Worm (Caenorhabditis elegans) whole organism, L4 larva: ENCODE results near the gene slc-17.9.

Experiments used
- D1046.2 ChIP-seq: fragments of 200-800 bp; sonication (Bioruptor generic); IDR thresholded peaks from 2 replicates; pipeline ENCODE4 v1.3.6; 2022; ENCODE audit warnings: missing genetic modification characterization, missing compliant biosample characterization
- F10B5.3 ChIP-seq: sonication (generic microtip); optimal IDR thresholded peaks from 2 replicates; lab custom pipeline; 2016; ENCODE audit warnings: mild to moderate bottlenecking, missing genetic modification characterization, missing compliant biosample characterization
- F26F4.8 ChIP-seq: fragments of 200-800 bp; sonication (Bioruptor generic); conservative IDR thresholded peaks from 2 replicates; pipeline ENCODE4 v1.3.6; 2022; ENCODE audit warnings: missing genetic modification characterization, missing compliant biosample characterization
- F44E2.7 ChIP-seq: fragments of 200-800 bp; sonication (Bioruptor generic); IDR thresholded peaks from 2 replicates; pipeline ENCODE4 v2.1.2; 2022; ENCODE audit warnings: missing genetic modification characterization, missing compliant biosample characterization
- F49E8.2 ChIP-seq: sonication (generic microtip); optimal IDR thresholded peaks from 2 replicates; lab custom pipeline; 2016; ENCODE audit warnings: missing compliant biosample characterization, mild to moderate bottlenecking, missing genetic modification characterization, borderline replicate concordance
- T20F7.1 ChIP-seq: fragments of 200-800 bp; sonication (Bioruptor generic); optimal IDR thresholded peaks from 2 replicates; lab custom pipeline; 2018; ENCODE audit warnings: mild to moderate bottlenecking, missing genetic modification characterization, missing compliant biosample characterization
- T26A8.4 ChIP-seq: fragments of 200-800 bp; sonication (Bioruptor generic); IDR thresholded peaks from 2 replicates; pipeline ENCODE4 v1.3.6; 2022; ENCODE audit warnings: missing genetic modification characterization, missing compliant biosample characterization
- Y48G9A.11 ChIP-seq: fragments of 200-800 bp; sonication (Bioruptor generic); IDR thresholded peaks from 2 replicates; pipeline ENCODE4 v1.3.6; 2022; ENCODE audit warnings: missing genetic modification reagents, missing genetic modification characterization, missing compliant biosample characterization
- Y5F2A.4 ChIP-seq: fragments of 200-800 bp; sonication (Bioruptor generic); optimal IDR thresholded peaks from 2 replicates; lab custom pipeline; 2018; ENCODE audit warnings: mild to moderate bottlenecking, missing genetic modification characterization, missing compliant biosample characterization
- ZK337.2 ChIP-seq: fragments of 200-800 bp; sonication (Bioruptor generic); IDR thresholded peaks from 2 replicates; pipeline ENCODE4 v1.3.6; 2022; ENCODE audit warnings: missing genetic modification reagents, missing genetic modification characterization, missing compliant biosample characterization
- aha-1 ChIP-seq: fragments of 150-350 bp; peaks from one replicate; lab custom pipeline; 2014; ENCODE audit warnings: missing biosample characterization, missing genetic modification characterization
- arid-1 ChIP-seq: fragments of 200-800 bp; sonication (Bioruptor generic); conservative IDR thresholded peaks from 2 replicates; pipeline ENCODE4 v1.3.6; 2022; ENCODE audit warnings: missing genetic modification reagents, missing genetic modification characterization, missing compliant biosample characterization
- ceh-44 ChIP-seq: fragments of 200-800 bp; sonication (Bioruptor generic); IDR thresholded peaks from 2 replicates; pipeline ENCODE4 v1.3.6; 2022; ENCODE audit warnings: missing genetic modification reagents, missing genetic modification characterization, missing compliant biosample characterization
- cey-2 ChIP-seq: sonication (generic microtip); optimal IDR thresholded peaks from 3 replicates; lab custom pipeline; 2017; ENCODE audit warnings: missing genetic modification characterization, mild to moderate bottlenecking, missing compliant biosample characterization, antibody characterized with exemption, borderline replicate concordance; ENCODE audit not compliant: insufficient read depth
- daf-16 ChIP-seq, 3 experiments: sonication (generic microtip); optimal IDR thresholded peaks; 2 replicates each; lab custom pipeline; 2016 to 2017; ENCODE audit warnings: missing genetic modification characterization in 3 of 3, missing genetic modification reagents in 3 of 3, mild to moderate bottlenecking in 2 of 3, missing compliant biosample characterization in 2 of 3, missing biosample characterization in 1 of 3, moderate library complexity in 1 of 3
- daf-8 ChIP-seq: fragments of 200-800 bp; sonication (Bioruptor generic); IDR thresholded peaks from 2 replicates; pipeline ENCODE4 v1.3.6; 2022; ENCODE audit warnings: missing genetic modification characterization, missing compliant biosample characterization
- dpl-1 ChIP-seq: fragments of 150-350 bp; optimal IDR thresholded peaks from 2 replicates; lab custom pipeline; 2014; ENCODE audit warnings: missing biosample characterization, missing genetic modification reagents, missing genetic modification characterization
- egl-43 ChIP-seq: fragments of 200-800 bp; sonication (Bioruptor generic); IDR thresholded peaks from 2 replicates; pipeline ENCODE4 v1.3.6; 2022; ENCODE audit warnings: missing genetic modification reagents, missing genetic modification characterization, missing compliant biosample characterization
- gei-8 ChIP-seq: fragments of 200-800 bp; sonication (Bioruptor generic); optimal IDR thresholded peaks from 2 replicates; lab custom pipeline; 2018; ENCODE audit warnings: mild to moderate bottlenecking, missing genetic modification characterization, missing compliant biosample characterization
- hif-1 ChIP-seq, 2 experiments: sonication (generic microtip); optimal IDR thresholded peaks; 2 replicates each; lab custom pipeline; 2016 to 2017; ENCODE audit warnings: missing compliant biosample characterization in 2 of 2, missing genetic modification characterization in 2 of 2, missing genetic modification reagents in 2 of 2, missing genotype in 2 of 2, mild to moderate bottlenecking in 1 of 2
- hmg-1.1 ChIP-seq: fragments of 200-800 bp; sonication (Bioruptor generic); IDR thresholded peaks from 2 replicates; pipeline ENCODE4 v1.3.6; 2022; ENCODE audit warnings: missing genetic modification reagents, missing genetic modification characterization, missing compliant biosample characterization
- lin-1 ChIP-seq: fragments of 200-800 bp; sonication (Bioruptor generic); IDR thresholded peaks from 2 replicates; pipeline ENCODE4 v1.3.6; 2022; ENCODE audit warnings: missing genetic modification reagents, missing genetic modification characterization, missing compliant biosample characterization
- lsy-2 ChIP-seq, 2 experiments: fragments of 150-350 bp in 1 of 2; sonication (generic microtip) in 1 of 2; optimal IDR thresholded peaks; 2 replicates each; lab custom pipeline; 2014 to 2017; ENCODE audit warnings: missing biosample characterization in 2 of 2, missing genetic modification characterization in 2 of 2
- mdl-1 ChIP-seq, 2 experiments: fragments of 150-350 bp in 1 of 2; sonication (generic microtip) in 1 of 2; optimal IDR thresholded peaks; 2 replicates each; lab custom pipeline; 2014 to 2017; ENCODE audit warnings: missing biosample characterization in 2 of 2, missing genetic modification characterization in 2 of 2
- mdt-29 ChIP-seq: fragments of 200-800 bp; sonication (Bioruptor generic); IDR thresholded peaks from 2 replicates; pipeline ENCODE4 v1.3.6; 2022; ENCODE audit warnings: missing genetic modification reagents, missing genetic modification characterization, missing compliant biosample characterization
- mes-2 ChIP-seq: sonication (generic microtip); optimal IDR thresholded peaks from 2 replicates; lab custom pipeline; 2016; ENCODE audit warnings: missing genotype, mild to moderate bottlenecking, missing genetic modification characterization, missing compliant biosample characterization; ENCODE audit not compliant: poor library complexity, severe bottlenecking
- mxl-2 ChIP-seq: fragments of 200-800 bp; sonication (Bioruptor generic); conservative IDR thresholded peaks from 2 replicates; pipeline ENCODE4 v1.3.6; 2022; ENCODE audit warnings: missing genetic modification reagents, missing genetic modification characterization, missing compliant biosample characterization
- mxl-3 ChIP-seq: fragments of 200-800 bp; sonication (Bioruptor generic); optimal IDR thresholded peaks from 2 replicates; lab custom pipeline; 2018; ENCODE audit warnings: mild to moderate bottlenecking, missing genetic modification characterization, missing compliant biosample characterization
- nhr-102 ChIP-seq: sonication (generic microtip); optimal IDR thresholded peaks from 2 replicates; lab custom pipeline; 2016; ENCODE audit warnings: mild to moderate bottlenecking, missing genetic modification characterization, moderate library complexity, missing compliant biosample characterization
- nhr-111 ChIP-seq: fragments of 200-800 bp; sonication (Bioruptor generic); optimal IDR thresholded peaks from 2 replicates; lab custom pipeline; 2018; ENCODE audit warnings: mild to moderate bottlenecking, missing genetic modification characterization, missing compliant biosample characterization
- nhr-28 ChIP-seq: fragments of 150-350 bp; optimal IDR thresholded peaks from 2 replicates; lab custom pipeline; 2014; ENCODE audit warnings: missing biosample characterization, missing genetic modification characterization
- nhr-41 ChIP-seq: fragments of 200-800 bp; sonication (Bioruptor generic); IDR thresholded peaks from 2 replicates; pipeline ENCODE4 v1.3.6; 2022; ENCODE audit warnings: missing genetic modification reagents, missing genetic modification characterization, missing compliant biosample characterization
- nhr-42 ChIP-seq: fragments of 200-800 bp; sonication (Bioruptor generic); IDR thresholded peaks from 2 replicates; pipeline ENCODE4 v1.3.6; 2022; ENCODE audit warnings: missing genetic modification characterization, missing compliant biosample characterization
- nhr-48 ChIP-seq: sonication (generic microtip); optimal IDR thresholded peaks from 2 replicates; lab custom pipeline; 2016; ENCODE audit warnings: mild to moderate bottlenecking, missing genetic modification characterization, missing compliant biosample characterization
- nhr-76 ChIP-seq: fragments of 150-350 bp; optimal IDR thresholded peaks from 2 replicates; lab custom pipeline; 2014; ENCODE audit warnings: missing biosample characterization, missing genetic modification characterization
- nhr-77 ChIP-seq: fragments of 150-350 bp; optimal IDR thresholded peaks from 2 replicates; lab custom pipeline; 2014; ENCODE audit warnings: missing biosample characterization, missing genetic modification characterization
- pqm-1 ChIP-seq: sonication (generic microtip); optimal IDR thresholded peaks from 2 replicates; lab custom pipeline; 2017; ENCODE audit warnings: missing biosample characterization, missing genetic modification characterization
- rbr-2 ChIP-seq: sonication (generic microtip); optimal IDR thresholded peaks from 2 replicates; lab custom pipeline; 2016; ENCODE audit warnings: missing genotype, missing genetic modification characterization, missing compliant biosample characterization
- saeg-2 ChIP-seq: fragments of 200-800 bp; sonication (Bioruptor generic); IDR thresholded peaks from 2 replicates; pipeline ENCODE4 v1.3.6; 2022; ENCODE audit warnings: missing genetic modification reagents, missing genetic modification characterization, missing compliant biosample characterization
- sdz-12 ChIP-seq: fragments of 200-800 bp; sonication (Bioruptor generic); optimal IDR thresholded peaks from 2 replicates; lab custom pipeline; 2018; ENCODE audit warnings: mild to moderate bottlenecking, missing genetic modification characterization, missing compliant biosample characterization
- snpc-1.2 ChIP-seq: fragments of 200-800 bp; sonication (Bioruptor generic); IDR thresholded peaks from 2 replicates; pipeline ENCODE4 v1.3.6; 2022; ENCODE audit warnings: missing genetic modification reagents, missing genetic modification characterization, missing compliant biosample characterization
- spr-1 ChIP-seq: sonication (generic microtip); optimal IDR thresholded peaks from 2 replicates; lab custom pipeline; 2016; ENCODE audit warnings: mild to moderate bottlenecking, missing genetic modification characterization, missing compliant biosample characterization
- tra-1 ChIP-seq: fragments of 200-800 bp; sonication (Bioruptor generic); IDR thresholded peaks from 2 replicates; pipeline ENCODE4 v1.3.6; 2022; ENCODE audit warnings: missing genetic modification reagents, missing genetic modification characterization, missing compliant biosample characterization
- zfp-2 ChIP-seq: sonication (generic microtip); optimal IDR thresholded peaks from 2 replicates; lab custom pipeline; 2016; ENCODE audit warnings: mild to moderate bottlenecking, missing genetic modification characterization, missing compliant biosample characterization
- zfp-3 ChIP-seq: fragments of 200-800 bp; sonication (Bioruptor generic); conservative IDR thresholded peaks from 2 replicates; pipeline ENCODE4 v1.3.6; 2022; ENCODE audit warnings: missing genetic modification reagents, missing genetic modification characterization, missing compliant biosample characterization
- ztf-11 ChIP-seq: fragments of 150-350 bp; optimal IDR thresholded peaks from 2 replicates; lab custom pipeline; 2014; ENCODE audit warnings: missing biosample characterization, missing genetic modification characterization

Gene slc-17.9

ce11 chrX:9756971-9757370 lies 7.8 kb downstream of the slc-17.9 start, which contains the start of gene T09B9.1:
TSS of gene T09B9.1 (plus strand) at chrX:9757271.
- no peak for TF ChIP-seq tra-1 (GFP tag; lab: Robert Waterston, UW)
- TF ChIP-seq spr-1 (tag; lab: Kevin White, UChicago): no peak
- TF ChIP-seq sdz-12 (GFP tag; lab: Kevin White, UChicago): no peak
- no peak for TF ChIP-seq mxl-2 (GFP tag; lab: Robert Waterston, UW)
- no peak for TF ChIP-seq egl-43 (GFP tag; lab: Robert Waterston, UW)
- TF ChIP-seq lsy-2 (tag; optimal IDR thresholded peaks at IDR 0.05; lab: Kevin White, UChicago): no peak
- no peak for TF ChIP-seq Y48G9A.11 (GFP tag; lab: Robert Waterston, UW)
- TF ChIP-seq ztf-11: no peak
- TF ChIP-seq pqm-1 (tag; lab: Kevin White, UChicago): no peak
- TF ChIP-seq mdt-29: no peak
- TF ChIP-seq nhr-41 (GFP tag; lab: Robert Waterston, UW): no peak
- no peak for TF ChIP-seq daf-8 (GFP tag; lab: Robert Waterston, UW)
- no peak for TF ChIP-seq nhr-76 (tag; lab: Kevin White, UChicago)
- TF ChIP-seq arid-1 (GFP tag; lab: Robert Waterston, UW): no peak
- no peak for TF ChIP-seq mdl-1 (tag; optimal IDR thresholded peaks at IDR 0.05; lab: Kevin White, UChicago)
- no peak for TF ChIP-seq snpc-1.2 (GFP tag; lab: Robert Waterston, UW)
- TF ChIP-seq nhr-111 (GFP tag; lab: Kevin White, UChicago): no peak
- TF ChIP-seq mes-2 (tag; lab: Kevin White, UChicago): no peak

ce11 chrX:9754537-9754936 lies 10.2 kb downstream of the slc-17.9 start:
- TF ChIP-seq aha-1 (tag; lab: Kevin White, UChicago) (peak; percentile 50), nhr-77 (no peak), D1046.2 (GFP tag; lab: Robert Waterston, UW) (no peak), nhr-102 (no peak)

- TF ChIP-seq ceh-44 (GFP tag; lab: Robert Waterston, UW) (peak; percentile 95), nhr-28 (tag; lab: Kevin White, UChicago) (peak; percentile 69), dpl-1 (GFP tag; lab: Kevin White, UChicago) (peak; percentile 19), cey-2 (tag; lab: Kevin White, UChicago) (peak; percentile 9), mes-2 (tag; lab: Kevin White, UChicago) (peak; percentile 87), D1046.2 (GFP tag; lab: Robert Waterston, UW) (peak; percentile 96), lin-1 (GFP tag; lab: Robert Waterston, UW) (peak; percentile 97), hmg-1.1 (GFP tag; lab: Robert Waterston, UW) (peak; percentile 99), F44E2.7 (GFP tag; lab: Robert Waterston, UW) (peak; percentile 98), mdt-29 (peak; percentile 93), zfp-2 (tag; lab: Kevin White, UChicago) (peak; percentile 78), arid-1 (GFP tag; lab: Robert Waterston, UW) (peak; percentile 97), rbr-2 (tag; lab: Kevin White, UChicago) (peak; percentile 95), ZK337.2 (GFP tag; lab: Robert Waterston, UW) (peak; percentile 84), T26A8.4 (peak; percentile 96), T20F7.1 (GFP tag; lab: Kevin White, UChicago) (peak; percentile 70), daf-16 (GFP tag; optimal IDR thresholded peaks at IDR 0.05; lab: Kevin White, UChicago) (peak; percentile 78 to 95), daf-16 (tag; optimal IDR thresholded peaks at IDR 0.05; lab: Kevin White, UChicago) (peak; percentile 77), F10B5.3 (tag; lab: Kevin White, UChicago) (peak; percentile 89), F49E8.2 (tag; lab: Kevin White, UChicago) (peak; percentile 92), nhr-42 (peak; percentile 93), nhr-48 (tag; lab: Kevin White, UChicago) (peak; percentile 86), F26F4.8 (GFP tag; lab: Robert Waterston, UW) (peak; percentile 99), zfp-3 (GFP tag; lab: Robert Waterston, UW) (peak; percentile 94), saeg-2 (GFP tag; lab: Robert Waterston, UW) (peak; percentile 93), mxl-3 (peak; percentile 71), hif-1 (tag; optimal IDR thresholded peaks at IDR 0.05; lab: Kevin White, UChicago) (peak; percentile 72 to 80), tra-1 (GFP tag; lab: Robert Waterston, UW) (peak; percentile 98), nhr-41 (GFP tag; lab: Robert Waterston, UW) (peak; percentile 94), gei-8 (GFP tag; lab: Kevin White, UChicago) (peak; percentile 91), Y5F2A.4 (GFP tag; lab: Kevin White, UChicago) (peak; percentile 93), mxl-2 (GFP tag; lab: Robert Waterston, UW) (peak; percentile 87)
These were observed 21.2 kb downstream of the slc-17.9 start for ce11 chrX:9743513-9743914.
